Worm (Caenorhabditis elegans): ENCODE measurements around the gene C09H10.9.

DNA sequence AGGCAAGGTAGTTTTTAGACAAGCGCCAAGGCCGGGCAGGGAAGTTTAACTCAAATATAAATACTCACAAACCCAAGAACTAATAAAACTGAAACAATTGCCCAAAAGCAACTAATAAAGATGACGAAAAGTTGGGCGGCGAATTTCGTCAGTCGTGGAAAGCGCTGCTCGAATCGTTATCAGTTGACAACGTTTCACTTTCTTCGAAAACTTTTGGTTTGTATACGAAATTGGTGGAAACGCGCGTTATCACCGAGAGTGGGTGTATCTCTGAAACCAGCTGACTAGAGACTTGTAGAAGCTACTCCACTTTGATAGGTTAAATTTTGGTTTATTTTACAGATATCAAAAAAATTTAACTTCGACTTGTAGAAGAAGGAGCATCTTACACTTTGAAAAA lies 48.8 kb downstream of the C09H10.9 start:
- TF ChIP-seq nhr-11 (tag; optimal IDR thresholded peaks at IDR 0.05) (no peak), nhr-237 (tag; optimal IDR thresholded peaks at IDR 0.05) (no peak), ztf-4 (tag; optimal IDR thresholded peaks at IDR 0.05) (no peak), mbf-1 (tag; optimal IDR thresholded peaks at IDR 0.05) (no peak), lsy-2 (tag; optimal IDR thresholded peaks at IDR 0.05) (no peak), R02D3.7 (tag; optimal IDR thresholded peaks at IDR 0.05) (no peak), elt-1 (tag; optimal IDR thresholded peaks at IDR 0.05) (no peak), snpc-4 (tag; optimal IDR thresholded peaks at IDR 0.05) (no peak), nhr-77 (tag; optimal IDR thresholded peaks at IDR 0.05) (no peak), alr-1 (tag; optimal IDR thresholded peaks at IDR 0.05) (no peak), mdl-1 (tag; optimal IDR thresholded peaks at IDR 0.05) (no peak), unc-39 (tag; optimal IDR thresholded peaks at IDR 0.05) (no peak), Y55F3AM.14 (GFP tag; optimal IDR thresholded peaks at IDR 0.05) (no peak), sma-9 (GFP tag; optimal IDR thresholded peaks at IDR 0.05) (peak; percentile 33), sma-9 (tag; optimal IDR thresholded peaks at IDR 0.05) (no peak)
